Worm (Caenorhabditis elegans) whole organism, late embryonic: ENCODE measurements around the gene Y66A7A.7.

Experiments
- ceh-18 ChIP-seq: sonication (generic microtip); optimal IDR thresholded peaks from 2 replicates; lab custom pipeline; 2016; ENCODE audit warnings: missing genetic modification characterization, missing compliant biosample characterization
- ceh-22 ChIP-seq: sonication (generic microtip); optimal IDR thresholded peaks from 2 replicates; lab custom pipeline; 2017; ENCODE audit warnings: missing biosample characterization, missing genetic modification characterization
- ceh-34 ChIP-seq: sonication (generic microtip); optimal IDR thresholded peaks from 2 replicates; lab custom pipeline; 2016; ENCODE audit warnings: mild to moderate bottlenecking, missing genetic modification characterization, missing compliant biosample characterization
- elt-2 ChIP-seq: sonication (generic microtip); optimal IDR thresholded peaks from 2 replicates; lab custom pipeline; 2016; ENCODE audit warnings: missing genetic modification reagents, missing genetic modification characterization, missing compliant biosample characterization
- sox-4 ChIP-seq: sonication (generic microtip); optimal IDR thresholded peaks from 2 replicates; lab custom pipeline; 2017; ENCODE audit warnings: mild to moderate bottlenecking, missing genetic modification characterization, inconsistent platforms, missing compliant biosample characterization

DNA sequence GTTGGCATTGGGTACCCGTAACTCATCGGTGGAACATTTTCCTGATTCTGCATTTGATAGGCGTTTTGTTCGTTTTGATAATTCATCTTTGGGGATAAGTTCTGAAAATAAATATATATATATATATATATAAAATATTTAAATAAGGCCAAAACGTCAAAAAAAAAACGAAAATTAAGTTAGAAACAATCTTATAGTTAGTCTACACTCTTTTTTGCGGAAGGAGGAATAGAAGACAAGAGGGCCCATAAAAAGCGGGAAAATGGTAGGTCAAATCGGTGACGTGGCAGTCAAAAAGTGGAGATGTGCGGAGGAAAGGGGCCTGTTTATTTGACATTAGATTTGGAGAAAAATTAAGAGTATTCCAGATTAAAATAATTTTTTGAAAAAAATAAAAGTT, 7.5 kb upstream of the Y66A7A.7 start, which contains the start of gene tbx-33:
- TF ChIP-seq ceh-34 (tag; lab: Kevin White, UChicago) (no peak), sox-4 (tag; lab: Kevin White, UChicago) (no peak), elt-2 (tag; lab: Kevin White, UChicago) (no peak), ceh-22 (tag; lab: Kevin White, UChicago) (no peak), ceh-18 (tag; lab: Kevin White, UChicago) (no peak)
